Worm (Caenorhabditis elegans): ENCODE data around the gene C16C8.27.

ce11 chrII:3472316-3472715 lies 30.8 kb downstream of the C16C8.27 start, which contains the start of gene Y49F6B.12:
- no peak for TF ChIP-seq mep-1 (tag; optimal IDR thresholded peaks at IDR 0.05)
- no peak for TF ChIP-seq nhr-71 (tag; optimal IDR thresholded peaks at IDR 0.05)

Data from whole organism, L1 larva.